Worm (Caenorhabditis elegans) whole organism, L1 larva: Measurements from ENCODE around the gene prx-10.

ENCODE experiments used
- C04F5.9 ChIP-seq: sonication (generic microtip); optimal IDR thresholded peaks from 2 replicates; lab custom pipeline; 2016; ENCODE audit warnings: missing genetic modification characterization, missing compliant biosample characterization
- C16A3.4 ChIP-seq: fragments of 150-350 bp; optimal IDR thresholded peaks from 2 replicates; lab custom pipeline; 2014; ENCODE audit warnings: missing biosample characterization, missing genetic modification characterization
- aha-1 ChIP-seq: fragments of 150-350 bp; optimal IDR thresholded peaks from 2 replicates; lab custom pipeline; 2014; ENCODE audit warnings: missing biosample characterization, missing genetic modification characterization
- aly-2 ChIP-seq: fragments of 150-350 bp; optimal IDR thresholded peaks from 2 replicates; lab custom pipeline; 2014; ENCODE audit warnings: missing biosample characterization, missing genetic modification characterization
- ama-1 ChIP-seq: fragments of 150-350 bp; optimal IDR thresholded peaks from 2 replicates; lab custom pipeline; 2014
- ceh-63 ChIP-seq: fragments of 200-800 bp; sonication (Bioruptor generic); optimal IDR thresholded peaks from 2 replicates; lab custom pipeline; 2018; ENCODE audit warnings: mild to moderate bottlenecking, missing genetic modification characterization, missing compliant biosample characterization
- ceh-82 ChIP-seq, 3 experiments: fragments of 150-350 bp in 1 of 3; sonication (generic microtip) in 2 of 3; optimal IDR thresholded peaks; 2 replicates each; lab custom pipeline; 2014 to 2017; ENCODE audit warnings: missing biosample characterization in 3 of 3, missing genetic modification characterization in 3 of 3
- ces-1 ChIP-seq: fragments of 150-350 bp; optimal IDR thresholded peaks from 2 replicates; lab custom pipeline; 2014; ENCODE audit warnings: missing biosample characterization, missing genetic modification reagents, missing genetic modification characterization
- efl-1 ChIP-seq, 4 experiments: fragments of 150-350 bp; optimal IDR thresholded peaks in 3 of 4; peaks in 1 of 4; 1 replicate in 1 of 4; 2 replicates in 3 of 4; lab custom pipeline; 2014; ENCODE audit warnings: missing biosample characterization in 2 of 4, missing genetic modification characterization in 2 of 4, missing genetic modification reagents in 2 of 4
- efl-3 ChIP-seq: fragments of 200-800 bp; sonication (Bioruptor generic); optimal IDR thresholded peaks from 2 replicates; lab custom pipeline; 2018; ENCODE audit warnings: mild to moderate bottlenecking, missing genetic modification characterization, missing compliant biosample characterization
- egl-13 ChIP-seq: sonication (generic microtip); optimal IDR thresholded peaks from 2 replicates; lab custom pipeline; 2016; ENCODE audit warnings: missing genotype, missing genetic modification reagents, missing genetic modification characterization, missing compliant biosample characterization
- elt-3 ChIP-seq, 6 experiments: fragments of 150-350 bp in 1 of 6; sonication (generic microtip); optimal IDR thresholded peaks; 2 replicates each; lab custom pipeline; 2017 to 2018; ENCODE audit warnings: missing biosample characterization in 6 of 6, missing genetic modification characterization in 6 of 6, inconsistent platforms in 1 of 6
- fkh-10 ChIP-seq: sonication (generic microtip); optimal IDR thresholded peaks from 2 replicates; lab custom pipeline; 2017; ENCODE audit warnings: missing biosample characterization, missing genetic modification reagents, missing genetic modification characterization
- fkh-4 ChIP-seq: sonication (generic microtip); optimal IDR thresholded peaks from 2 replicates; lab custom pipeline; 2016; ENCODE audit warnings: missing compliant biosample characterization, missing genetic modification characterization, borderline replicate concordance
- fkh-8 ChIP-seq: sonication (generic microtip); optimal IDR thresholded peaks from 2 replicates; lab custom pipeline; 2016; ENCODE audit warnings: mild to moderate bottlenecking, missing genetic modification characterization, missing compliant biosample characterization
- fos-1 ChIP-seq: fragments of 150-350 bp; optimal IDR thresholded peaks from 2 replicates; lab custom pipeline; 2014; ENCODE audit warnings: missing biosample characterization, missing genetic modification characterization
- hlh-17 ChIP-seq: fragments of 200-800 bp; sonication (Bioruptor generic); optimal IDR thresholded peaks from 2 replicates; lab custom pipeline; 2018; ENCODE audit warnings: missing genetic modification characterization, mild to moderate bottlenecking, missing compliant biosample characterization, moderate library complexity, borderline replicate concordance
- hpl-2 ChIP-seq: fragments of 150-350 bp; optimal IDR thresholded peaks from 2 replicates; lab custom pipeline; 2014; ENCODE audit warnings: missing biosample characterization, missing genetic modification reagents, missing genetic modification characterization
- irx-1 ChIP-seq: sonication (generic microtip); optimal IDR thresholded peaks from 2 replicates; lab custom pipeline; 2016; ENCODE audit warnings: missing genetic modification characterization, missing compliant biosample characterization
- jun-1 ChIP-seq: fragments of 150-350 bp; optimal IDR thresholded peaks from 2 replicates; lab custom pipeline; 2014; ENCODE audit warnings: missing biosample characterization, missing genetic modification reagents, missing genetic modification characterization
- lin-14 ChIP-seq: fragments of 200-800 bp; sonication (Bioruptor generic); optimal IDR thresholded peaks from 2 replicates; lab custom pipeline; 2018; ENCODE audit warnings: mild to moderate bottlenecking, missing genetic modification characterization, moderate library complexity, missing compliant biosample characterization
- lin-15B ChIP-seq: fragments of 150-350 bp; sonication (generic microtip); optimal IDR thresholded peaks from 3 replicates; lab custom pipeline; 2014; ENCODE audit warnings: missing biosample characterization, missing genetic modification characterization
- mab-9 ChIP-seq: fragments of 200-800 bp; sonication (Bioruptor generic); IDR thresholded peaks from 2 replicates; pipeline ENCODE4 v1.3.6; 2022; ENCODE audit warnings: missing genetic modification reagents, missing genetic modification characterization, missing compliant biosample characterization
- mdl-1 ChIP-seq, 2 experiments: fragments of 150-350 bp; optimal IDR thresholded peaks; 2 replicates each; lab custom pipeline; 2014 to 2017; ENCODE audit warnings: missing biosample characterization in 2 of 2, missing genetic modification characterization in 2 of 2, inconsistent platforms in 1 of 2
- mef-2 ChIP-seq: fragments of 150-350 bp; optimal IDR thresholded peaks from 2 replicates; lab custom pipeline; 2014; ENCODE audit warnings: missing biosample characterization, missing genetic modification characterization
- mep-1 ChIP-seq: fragments of 150-350 bp; optimal IDR thresholded peaks from 2 replicates; lab custom pipeline; 2014; ENCODE audit warnings: missing biosample characterization, missing genetic modification characterization
- nhr-19 ChIP-seq: fragments of 200-800 bp; sonication (Bioruptor generic); conservative IDR thresholded peaks from 2 replicates; pipeline ENCODE4 v1.3.6; 2022; ENCODE audit warnings: missing genetic modification characterization, missing compliant biosample characterization
- nhr-237 ChIP-seq: fragments of 150-350 bp; optimal IDR thresholded peaks from 2 replicates; lab custom pipeline; 2014; ENCODE audit warnings: missing biosample characterization, missing genetic modification characterization
- nhr-77 ChIP-seq: fragments of 150-350 bp; optimal IDR thresholded peaks from 2 replicates; lab custom pipeline; 2014; ENCODE audit warnings: missing biosample characterization, missing genetic modification characterization
- nhr-90 ChIP-seq: sonication (generic microtip); optimal IDR thresholded peaks from 2 replicates; lab custom pipeline; 2016; ENCODE audit warnings: mild to moderate bottlenecking, missing genetic modification characterization, missing compliant biosample characterization; ENCODE audit not compliant: poor library complexity
- pax-3 ChIP-seq: fragments of 200-800 bp; sonication (Bioruptor generic); optimal IDR thresholded peaks from 2 replicates; lab custom pipeline; 2018; ENCODE audit warnings: mild to moderate bottlenecking, missing genetic modification characterization, moderate library complexity, missing compliant biosample characterization
- rnt-1 ChIP-seq: sonication (generic microtip); optimal IDR thresholded peaks from 2 replicates; lab custom pipeline; 2016; ENCODE audit warnings: mild to moderate bottlenecking, missing genetic modification characterization, moderate library complexity, missing compliant biosample characterization
- skn-1 ChIP-seq: fragments of 150-350 bp; optimal IDR thresholded peaks from 2 replicates; lab custom pipeline; 2014; ENCODE audit warnings: missing biosample characterization, missing genetic modification characterization
- snpc-4 ChIP-seq: fragments of 150-350 bp; optimal IDR thresholded peaks from 2 replicates; lab custom pipeline; 2014; ENCODE audit warnings: missing biosample characterization, missing genetic modification characterization
- sox-4 ChIP-seq: sonication (generic microtip); optimal IDR thresholded peaks from 2 replicates; lab custom pipeline; 2016; ENCODE audit warnings: missing genetic modification characterization, missing compliant biosample characterization
- unc-86 ChIP-seq: sonication (generic microtip); optimal IDR thresholded peaks from 2 replicates; lab custom pipeline; 2016; ENCODE audit warnings: missing genetic modification characterization, missing compliant biosample characterization
- ztf-11 ChIP-seq, 2 experiments: sonication (generic microtip); optimal IDR thresholded peaks; 2 replicates each; lab custom pipeline; 2016 to 2017; ENCODE audit warnings: missing genetic modification characterization in 2 of 2, missing biosample characterization in 1 of 2, missing compliant biosample characterization in 1 of 2

Gene prx-10

DNA sequence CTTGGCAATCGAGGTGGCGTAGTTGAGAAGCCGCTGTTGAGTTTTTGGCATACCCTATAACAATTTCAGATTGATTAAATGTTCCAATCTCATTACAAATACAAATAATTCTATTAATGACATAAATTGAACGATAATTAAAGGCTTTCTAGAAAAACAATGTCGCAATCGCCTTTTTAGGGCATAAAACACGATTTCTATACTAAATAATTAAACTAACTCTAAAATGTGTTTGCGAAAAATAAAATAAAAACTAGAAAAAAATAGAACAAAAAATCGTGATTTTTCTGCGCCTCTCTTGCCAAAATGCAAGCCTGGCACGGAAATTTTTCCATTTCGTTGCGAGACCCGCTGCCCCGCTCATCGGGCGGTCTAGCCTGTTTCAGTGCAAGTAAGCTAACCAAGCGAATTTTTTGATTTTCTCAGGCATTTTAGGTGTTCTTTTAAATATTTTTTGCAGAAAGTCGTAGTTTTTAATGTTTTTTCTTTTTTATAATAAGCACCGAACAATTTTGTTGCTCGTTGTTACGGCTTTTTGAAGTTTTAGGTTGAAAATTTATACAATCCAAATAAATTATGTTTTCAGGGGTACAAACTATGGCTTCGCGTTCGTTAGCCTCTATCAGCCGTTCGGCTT is 8.3 kb upstream of the prx-10 start, which contains the start of the genes C34E10.12, C34E10.10 and atp-2 (continued):
- no peak for TF ChIP-seq hlh-17 (GFP tag; lab: Kevin White, UChicago)
- TF ChIP-seq ztf-11 (tag; optimal IDR thresholded peaks at IDR 0.05; lab: Kevin White, UChicago), result peak in 1 of 2 experiments; percentile 52
- TF ChIP-seq nhr-90 (tag; lab: Kevin White, UChicago), result peak; percentile 85
- TF ChIP-seq mep-1, result peak; percentile 83
- TF ChIP-seq nhr-77 (tag; lab: Kevin White, UChicago), result peak; percentile 82
- peak; percentile 46 for TF ChIP-seq snpc-4 (tag; lab: Kevin White, UChicago)
- TF ChIP-seq C04F5.9 (tag; lab: Kevin White, UChicago), result peak; percentile 61
- peak; percentile 65 for TF ChIP-seq fos-1 (tag; lab: Kevin White, UChicago)
- peak; percentile 38; the same call in 1 of the 2 replicates for TF ChIP-seq mab-9 (GFP tag; lab: Robert Waterston, UW)
- TF ChIP-seq mdl-1 (tag; optimal IDR thresholded peaks at IDR 0.05; lab: Kevin White, UChicago), result peak in 1 of 2 experiments; percentile 66
- peak; percentile 81 for TF ChIP-seq hpl-2 (GFP tag; lab: Kevin White, UChicago)
- TF ChIP-seq ceh-63, result no peak
- TF ChIP-seq nhr-19 (GFP tag; lab: Robert Waterston, UW), result peak; percentile 87
- peak; percentile 70 to 95 (median 73) for TF ChIP-seq ceh-82 (tag; optimal IDR thresholded peaks at IDR 0.05; lab: Kevin White, UChicago)
- TF ChIP-seq nhr-237 (tag; lab: Kevin White, UChicago), result peak; percentile 67
- TF ChIP-seq fkh-10 (GFP tag; lab: Kevin White, UChicago), result peak; percentile 60
- TF ChIP-seq aha-1 (tag; lab: Kevin White, UChicago), result peak; percentile 59
- TF ChIP-seq C16A3.4 (tag; lab: Kevin White, UChicago), result peak; percentile 97
- TF ChIP-seq elt-3 (tag; optimal IDR thresholded peaks at IDR 0.05; lab: Kevin White, UChicago), result peak in 3 of 6 experiments; percentile 44 to 89 (median 77)
- peak; percentile 76 for TF ChIP-seq mef-2 (tag; lab: Kevin White, UChicago)
- TF ChIP-seq lin-14 (GFP tag; lab: Kevin White, UChicago), result peak; percentile 90
- TF ChIP-seq skn-1 (tag; lab: Kevin White, UChicago), result peak; percentile 96
- TF ChIP-seq ama-1 (lab: Kevin White, UChicago), result no peak
- TF ChIP-seq irx-1 (tag; lab: Kevin White, UChicago), result peak; percentile 64
- TF ChIP-seq aly-2 (tag; lab: Kevin White, UChicago), result peak; percentile 70
- peak; percentile 84 for TF ChIP-seq unc-86 (tag; lab: Kevin White, UChicago)
- peak; percentile 63 for TF ChIP-seq pax-3 (tag; lab: Kevin White, UChicago)
- peak; percentile 85 for TF ChIP-seq fkh-8 (tag; lab: Kevin White, UChicago)
- TF ChIP-seq efl-3 (GFP tag; lab: Kevin White, UChicago), result no peak
- no peak for TF ChIP-seq fkh-4
- peak; percentile 48 for TF ChIP-seq sox-4 (tag; lab: Kevin White, UChicago)
- TF ChIP-seq egl-13 (tag; lab: Kevin White, UChicago), result peak; percentile 68
- TF ChIP-seq, all 84 proteins: peak for 57

DNA sequence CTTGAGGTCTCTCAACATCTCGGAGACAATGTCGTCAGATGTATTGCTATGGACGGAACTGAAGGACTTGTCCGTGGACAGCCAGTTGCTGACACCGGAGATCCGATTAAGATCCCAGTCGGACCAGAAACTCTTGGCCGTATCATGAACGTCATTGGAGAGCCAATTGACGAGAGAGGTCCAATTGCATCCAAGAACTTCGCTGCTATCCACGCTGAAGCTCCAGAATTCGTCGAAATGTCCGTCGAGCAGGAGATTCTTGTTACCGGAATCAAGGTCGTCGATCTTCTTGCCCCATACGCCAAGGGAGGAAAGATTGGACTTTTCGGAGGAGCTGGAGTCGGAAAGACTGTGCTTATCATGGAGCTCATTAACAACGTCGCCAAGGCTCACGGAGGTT is 7.4 kb upstream of the prx-10 start:
- no peak for TF ChIP-seq mdl-1 (tag; optimal IDR thresholded peaks at IDR 0.05; lab: Kevin White, UChicago)
- TF ChIP-seq jun-1 (tag; lab: Kevin White, UChicago), result no peak
- TF ChIP-seq lin-15B, result no peak
- no peak for TF ChIP-seq sox-4 (tag; lab: Kevin White, UChicago)
- TF ChIP-seq ama-1 (lab: Kevin White, UChicago), result peak; percentile 20
- no peak for TF ChIP-seq nhr-90 (tag; lab: Kevin White, UChicago)
- no peak for TF ChIP-seq hlh-17 (GFP tag; lab: Kevin White, UChicago)
- no peak for TF ChIP-seq rnt-1 (tag; lab: Kevin White, UChicago)
- no peak for TF ChIP-seq elt-3 (tag; optimal IDR thresholded peaks at IDR 0.05; lab: Kevin White, UChicago)
- no peak for TF ChIP-seq efl-1 (optimal IDR thresholded peaks at IDR 0.05; lab: Kevin White, UChicago)
- TF ChIP-seq efl-1 (GFP tag; optimal IDR thresholded peaks at IDR 0.05 in 1 of 2; lab: Kevin White, UChicago), result peak in 1 of 2 experiments; percentile 90
- no peak for TF ChIP-seq ces-1
